Worm (Caenorhabditis elegans) whole organism, L2 larva: ENCODE measurements around the gene cdc-50.B.

Experiments
- nhr-25 ChIP-seq: fragments of 150-350 bp; sonication (generic microtip); optimal IDR thresholded peaks from 3 replicates; lab custom pipeline; 2014; ENCODE audit warnings: missing biosample characterization, missing genetic modification characterization
- snpc-4 ChIP-seq: fragments of 150-350 bp; optimal IDR thresholded peaks from 2 replicates; lab custom pipeline; 2014; ENCODE audit warnings: missing biosample characterization, missing genetic modification characterization

- no peak for TF ChIP-seq nhr-25 (tag; lab: Kevin White, UChicago)
- TF ChIP-seq snpc-4 (tag; lab: Kevin White, UChicago), result no peak
Measured at ce11 chrIV:8784855-8785327, 20.2 kb downstream of the cdc-50.B start, which contains the start of gene C33D9.13.
